Worm (Caenorhabditis elegans) whole organism, early embryonic: ENCODE measurements around the gene Y50D4B.2.

Experiments
- aly-1 ChIP-seq: sonication (generic microtip); optimal IDR thresholded peaks from 2 replicates; lab custom pipeline; 2016; ENCODE audit warnings: missing genetic modification characterization, missing compliant biosample characterization
- ama-1 ChIP-seq: fragments of 150-350 bp; optimal IDR thresholded peaks from 2 replicates; lab custom pipeline; 2014
- ets-7 ChIP-seq: sonication (generic microtip); optimal IDR thresholded peaks from 2 replicates; lab custom pipeline; 2016; ENCODE audit warnings: missing genotype, missing genetic modification characterization, missing compliant biosample characterization
- flt-1 ChIP-seq: fragments of 200-800 bp; sonication (Bioruptor generic); IDR thresholded peaks from 2 replicates; pipeline ENCODE4 v1.3.6; 2022; ENCODE audit warnings: missing genetic modification characterization, missing compliant biosample characterization
- tbx-11 ChIP-seq: fragments of 200-800 bp; sonication (Bioruptor generic); IDR thresholded peaks from 2 replicates; pipeline ENCODE4 v1.3.6; 2022; ENCODE audit warnings: missing genetic modification characterization, missing compliant biosample characterization

DNA sequence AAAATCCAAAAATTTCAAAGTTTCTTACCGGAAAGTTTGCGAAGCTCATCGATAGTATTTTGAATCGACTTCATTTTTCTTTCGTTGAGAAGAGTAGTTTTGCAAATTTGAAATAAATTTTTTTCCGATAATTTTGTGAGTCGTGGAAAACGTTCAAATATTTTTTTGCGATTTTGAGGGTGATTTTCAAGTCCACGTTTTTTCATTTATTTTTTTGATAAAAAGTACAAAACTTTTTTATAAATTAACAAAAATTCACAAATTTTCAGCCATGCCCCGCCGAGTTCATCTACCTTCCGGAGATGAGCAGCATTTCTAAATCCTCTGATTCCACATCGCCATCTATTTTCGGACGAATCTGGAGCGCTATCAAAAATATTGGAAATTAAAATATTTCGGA lies 32.9 kb upstream of the Y50D4B.2 start, which contains the start of gene K10C9.7:
- TF ChIP-seq ama-1 (lab: Kevin White, UChicago) (no peak), aly-1 (no peak), ets-7 (tag; lab: Kevin White, UChicago) (no peak), tbx-11 (GFP tag; lab: Robert Waterston, UW) (no peak), flt-1 (no peak)
